Worm (Caenorhabditis elegans): ENCODE data around the gene str-226.

The str-226 gene

DNA sequence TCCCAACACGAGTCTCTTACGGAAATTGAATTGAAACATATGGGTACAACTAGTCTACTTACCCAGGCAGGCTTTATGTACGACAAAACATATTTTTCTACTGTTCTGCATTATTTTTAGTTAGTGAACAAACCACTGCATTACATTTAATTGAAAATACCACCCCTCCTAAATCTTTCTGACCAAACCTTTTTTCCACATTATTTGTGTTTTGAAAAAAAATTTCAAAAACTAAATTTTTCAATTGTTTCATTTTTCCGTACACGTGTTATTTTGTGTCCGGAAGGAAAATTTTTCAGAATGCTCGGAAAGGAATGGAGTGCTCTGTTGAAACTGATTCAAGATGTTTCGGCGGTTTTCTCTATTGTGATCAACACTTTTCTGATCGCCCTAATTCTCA lies at the start of gene str-226:
Gene str-226 (plus strand): TSS at position 301 of the 400 bp plus-strand sequence.
- no peak for TF ChIP-seq nhr-76 (tag; optimal IDR thresholded peaks at IDR 0.05)

DNA sequence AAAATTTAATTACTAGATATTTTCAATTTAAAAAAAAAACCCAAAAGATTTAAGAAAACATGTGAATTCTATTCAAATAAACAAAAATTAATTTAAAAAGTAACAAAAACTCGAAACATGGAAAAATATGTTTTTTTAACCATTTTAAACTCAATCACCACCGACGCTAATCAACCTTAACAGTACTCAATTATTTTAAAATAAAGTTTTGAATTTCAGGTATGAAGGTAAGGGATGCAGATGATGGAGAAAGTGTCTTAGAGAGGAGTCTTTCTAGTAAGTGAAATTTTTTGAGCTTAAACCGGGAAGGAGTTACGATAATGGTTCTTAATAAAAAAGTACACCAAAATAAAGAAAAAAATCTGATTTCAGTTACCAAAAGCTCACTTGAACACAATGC lies 49.0 kb upstream of the str-226 start, which contains the start of gene slc-28.1:
Gene slc-28.1 (plus strand): TSS at position 301 of the 400 bp plus-strand sequence.
- TF ChIP-seq ceh-28 (tag; optimal IDR thresholded peaks at IDR 0.05) (no peak), jun-1 (tag; optimal IDR thresholded peaks at IDR 0.05) (no peak), ceh-82 (tag; optimal IDR thresholded peaks at IDR 0.05) (no peak), nhr-77 (tag; optimal IDR thresholded peaks at IDR 0.05) (no peak), zag-1 (tag; optimal IDR thresholded peaks at IDR 0.05) (no peak), ama-1 (optimal IDR thresholded peaks at IDR 0.05) (no peak)

DNA sequence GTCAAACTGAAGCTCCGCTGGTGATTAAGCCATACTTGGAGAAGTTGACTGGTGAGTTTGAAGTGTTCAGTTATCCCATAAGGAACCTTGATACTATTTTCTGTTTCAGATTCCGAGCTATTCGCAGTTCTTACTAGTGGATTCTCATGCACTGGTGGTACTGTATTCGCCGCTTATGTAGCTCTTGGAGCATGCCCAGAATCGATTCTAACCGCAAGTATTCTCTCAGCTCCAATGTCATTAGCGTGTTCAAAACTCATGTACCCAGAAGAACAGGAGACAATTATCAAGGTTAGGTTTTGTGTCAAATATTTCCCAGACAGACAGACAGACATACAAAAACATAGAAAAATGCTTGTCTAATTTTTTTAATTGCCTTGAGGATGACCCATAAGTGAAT lies 47.6 kb upstream of the str-226 start:
- no peak for TF ChIP-seq sea-2 (GFP tag; optimal IDR thresholded peaks at IDR 0.05)
- no peak for TF ChIP-seq daf-12 (tag; optimal IDR thresholded peaks at IDR 0.05)
- TF ChIP-seq jun-1 (tag; optimal IDR thresholded peaks at IDR 0.05) = no peak
- no peak for TF ChIP-seq eor-1 (tag; optimal IDR thresholded peaks at IDR 0.05)
- TF ChIP-seq lin-15B (tag; optimal IDR thresholded peaks at IDR 0.05) = no peak
- TF ChIP-seq elt-3 (tag; optimal IDR thresholded peaks at IDR 0.05) = no peak
- TF ChIP-seq ceh-16 (tag; optimal IDR thresholded peaks at IDR 0.05) = no peak
- no peak for TF ChIP-seq ceh-9 (tag; optimal IDR thresholded peaks at IDR 0.05)
- TF ChIP-seq mml-1 (tag; optimal IDR thresholded peaks at IDR 0.05) = no peak
- no peak for TF ChIP-seq skn-1 (tag; optimal IDR thresholded peaks at IDR 0.05)
- TF ChIP-seq nhr-12 (tag; optimal IDR thresholded peaks at IDR 0.05) = no peak
- no peak for TF ChIP-seq egl-5 (tag; optimal IDR thresholded peaks at IDR 0.05)
- TF ChIP-seq zag-1 (tag; optimal IDR thresholded peaks at IDR 0.05) = no peak

DNA sequence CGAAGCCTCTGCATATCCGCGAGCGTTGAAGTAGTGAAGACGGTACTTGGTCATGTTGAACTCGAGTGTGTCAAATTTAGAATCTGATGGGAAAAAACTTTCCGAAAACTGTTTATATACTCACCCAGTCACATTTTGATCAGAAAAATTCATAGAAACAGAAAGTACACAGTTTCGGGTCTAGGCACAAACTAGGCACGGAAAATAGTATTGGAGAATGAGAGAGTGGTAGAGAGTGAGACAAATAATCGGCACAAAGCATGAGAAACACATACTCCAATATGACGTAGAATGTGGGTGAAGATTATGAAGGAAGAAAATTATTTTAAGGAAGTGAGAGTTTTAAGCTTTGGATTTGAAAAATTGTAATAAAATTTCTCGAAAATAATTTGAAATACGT lies 44.0 kb upstream of the str-226 start, which contains the start of gene gst-33:
Gene gst-33 (minus strand): TSS at position 127 of the 400 bp plus-strand sequence.
- peak; percentile 67 for TF ChIP-seq pqm-1 (tag; optimal IDR thresholded peaks at IDR 0.05)
- TF ChIP-seq nhr-43 (tag; optimal IDR thresholded peaks at IDR 0.05; ENCODE audit: poor library complexity, severe bottlenecking) = peak; percentile 18
- TF ChIP-seq ceh-16 (tag; optimal IDR thresholded peaks at IDR 0.05) = no peak
- TF ChIP-seq ceh-28 (tag; optimal IDR thresholded peaks at IDR 0.05) = peak; percentile 4
- peak; percentile 63 for TF ChIP-seq elt-2 (tag; optimal IDR thresholded peaks at IDR 0.05)
- no peak for TF ChIP-seq nhr-28 (tag; optimal IDR thresholded peaks at IDR 0.05)
- no peak for TF ChIP-seq jun-1 (tag; optimal IDR thresholded peaks at IDR 0.05)

DNA sequence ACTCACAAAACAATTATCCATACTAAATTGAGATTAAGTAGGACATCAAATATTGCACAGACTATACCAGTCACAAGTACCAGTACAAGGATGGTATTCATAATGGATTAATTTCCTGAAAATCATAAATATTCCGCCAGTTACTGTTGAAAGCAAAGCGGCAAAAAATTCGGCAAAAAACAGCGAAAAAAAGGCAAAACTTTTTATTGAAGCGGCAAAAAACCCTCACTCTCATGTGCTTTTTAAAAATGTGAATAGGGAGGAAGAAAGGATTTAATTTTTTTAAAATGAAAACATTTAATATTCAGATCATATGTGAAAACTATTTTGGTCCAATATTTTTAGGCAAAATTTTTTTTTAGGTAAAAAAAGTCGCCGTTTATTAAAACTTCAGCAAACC lies 41.7 kb upstream of the str-226 start, which contains the start of gene srbc-29:
Gene srbc-29 (minus strand): TSS at position 101 of the 400 bp plus-strand sequence.
- no peak for TF ChIP-seq mdl-1 (tag; optimal IDR thresholded peaks at IDR 0.05)
- no peak for TF ChIP-seq egl-27 (tag; optimal IDR thresholded peaks at IDR 0.05)
- TF ChIP-seq zag-1 (tag; optimal IDR thresholded peaks at IDR 0.05) = no peak
- TF ChIP-seq eor-1 (tag; optimal IDR thresholded peaks at IDR 0.05) = no peak
- TF ChIP-seq aly-2 (tag; optimal IDR thresholded peaks at IDR 0.05) = no peak
- TF ChIP-seq jun-1 (tag; optimal IDR thresholded peaks at IDR 0.05) = no peak
- TF ChIP-seq fkh-10 (GFP tag; optimal IDR thresholded peaks at IDR 0.05) = no peak
- no peak for TF ChIP-seq ceh-16 (tag; optimal IDR thresholded peaks at IDR 0.05)
- no peak for TF ChIP-seq mml-1 (tag; optimal IDR thresholded peaks at IDR 0.05)
- TF ChIP-seq fkh-2 (tag; optimal IDR thresholded peaks at IDR 0.05) = no peak

DNA sequence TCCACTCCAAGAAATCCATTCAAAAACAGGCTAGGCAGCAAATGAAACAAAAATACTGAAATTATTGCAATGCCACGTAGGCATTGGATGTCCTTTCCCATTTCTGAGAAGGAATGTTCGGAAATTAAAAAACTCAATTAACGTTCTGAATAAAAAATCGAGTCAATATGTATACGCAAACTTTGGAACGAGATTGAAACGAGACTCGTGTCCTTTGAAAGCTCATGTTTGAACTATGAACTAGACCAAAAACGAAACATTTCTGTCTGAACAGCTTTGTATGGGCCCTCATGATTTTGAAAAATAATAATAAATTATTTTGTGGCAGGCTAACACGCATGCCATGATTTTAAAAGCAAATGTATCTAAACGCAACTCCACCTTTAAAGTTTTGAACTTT lies 37.5 kb upstream of the str-226 start, which contains the start of gene oac-2:
Gene oac-2 (minus strand): TSS at position 101 of the 400 bp plus-strand sequence.
- TF ChIP-seq nhr-23 (tag; optimal IDR thresholded peaks at IDR 0.05) = no peak
- TF ChIP-seq nhr-76 (tag; optimal IDR thresholded peaks at IDR 0.05) = no peak

DNA sequence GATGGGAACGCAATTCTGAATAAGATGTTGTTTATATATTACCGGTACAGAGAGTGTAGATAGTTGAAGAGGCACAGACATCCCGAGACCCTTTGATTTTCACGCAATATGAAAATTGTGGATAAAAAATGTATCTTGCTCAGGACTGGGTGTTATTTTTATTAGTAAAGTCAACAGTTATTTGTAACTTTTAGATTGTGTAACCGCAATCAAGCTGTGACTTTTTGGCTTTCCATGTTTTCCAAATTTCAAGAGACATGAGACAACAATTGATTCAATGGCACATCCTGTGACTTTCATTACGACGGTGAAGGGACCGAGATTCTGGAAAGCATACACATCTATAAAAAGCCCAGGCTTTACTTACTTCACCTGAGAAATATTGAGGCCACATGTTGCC lies 36.3 kb upstream of the str-226 start:
- TF ChIP-seq tbx-2 (tag; optimal IDR thresholded peaks at IDR 0.05) (no peak), snpc-4 (tag; optimal IDR thresholded peaks at IDR 0.05) (no peak), egl-27 (tag; optimal IDR thresholded peaks at IDR 0.05) (no peak), hmg-11 (tag; optimal IDR thresholded peaks at IDR 0.05) (no peak), nhr-28 (tag; optimal IDR thresholded peaks at IDR 0.05) (no peak), mdl-1 (tag; optimal IDR thresholded peaks at IDR 0.05) (no peak), pqm-1 (tag; optimal IDR thresholded peaks at IDR 0.05) (no peak), nhr-11 (tag; optimal IDR thresholded peaks at IDR 0.05) (no peak), ama-1 (optimal IDR thresholded peaks at IDR 0.05) (no peak), fos-1 (tag; optimal IDR thresholded peaks at IDR 0.05) (no peak), nhr-76 (tag; optimal IDR thresholded peaks at IDR 0.05) (no peak), zag-1 (tag; optimal IDR thresholded peaks at IDR 0.05) (no peak), nhr-67 (tag; optimal IDR thresholded peaks at IDR 0.05) (no peak)

Measured in whole organism, L3 larva.